Worm (Caenorhabditis elegans) whole organism, L4/young adult: ENCODE data around the gene rft-2.

Experiments
- W03F9.2 ChIP-seq: fragments of 150-350 bp; optimal IDR thresholded peaks from 2 replicates; lab custom pipeline; 2014; ENCODE audit warnings: missing biosample characterization, missing genetic modification characterization
- dao-5 ChIP-seq: sonication (generic microtip); optimal IDR thresholded peaks from 2 replicates; lab custom pipeline; 2016; ENCODE audit warnings: missing genotype, missing genetic modification characterization, moderate library complexity, missing compliant biosample characterization
- him-1 ChIP-seq: sonication (generic microtip); optimal IDR thresholded peaks from 2 replicates; lab custom pipeline; 2016; ENCODE audit warnings: missing genotype, missing genetic modification reagents, missing genetic modification characterization, missing compliant biosample characterization

DNA sequence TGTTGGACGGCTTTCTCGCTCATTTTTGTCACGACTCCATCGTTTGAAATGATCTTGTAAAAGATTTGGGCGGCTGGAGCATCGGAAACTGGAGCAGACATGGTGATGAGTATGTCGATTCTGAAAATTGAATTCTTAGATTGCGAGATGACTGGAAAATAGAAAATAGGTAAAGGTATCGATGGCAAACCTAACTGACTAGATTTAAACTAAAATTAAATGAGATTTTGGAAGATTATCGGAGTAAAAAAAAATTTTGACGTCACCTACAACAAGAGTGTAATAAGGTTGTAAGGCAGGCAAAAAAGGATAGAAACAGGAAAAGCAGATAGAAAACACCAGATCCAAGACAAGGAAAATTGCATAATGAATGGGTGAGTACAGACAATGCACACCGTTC is 28.9 kb downstream of the rft-2 start, which contains the start of gene skr-14:
- TF ChIP-seq him-1 (no peak), W03F9.2 (tag; lab: Kevin White, UChicago) (no peak), dao-5 (no peak)
